Fruit fly (Drosophila melanogaster) whole organism, embryonic: ENCODE results near the gene CG14234.

ENCODE experiments used
- Aef1 ChIP-seq: fragments of 200-800 bp; sonication (Bioruptor generic); IDR thresholded peaks from 3 replicates; pipeline ENCODE4 v1.3.6; 2022; ENCODE audit warnings: missing biosample characterization, missing genetic modification characterization
- Bgb ChIP-seq: fragments of 200-800 bp; sonication (Bioruptor generic); IDR thresholded peaks from 2 replicates; pipeline ENCODE4 v1.3.6; 2022; ENCODE audit warnings: missing biosample characterization, missing genetic modification characterization; ENCODE audit not compliant: partially characterized antibody
- CG10321 ChIP-seq: fragments of 200-800 bp; sonication (Bioruptor generic); IDR thresholded peaks from 2 replicates; pipeline ENCODE4 v1.3.6; 2022; ENCODE audit warnings: missing biosample characterization, missing genetic modification characterization
- CG11560 ChIP-seq: fragments of 200-800 bp; sonication (Bioruptor generic); IDR thresholded peaks from 3 replicates; pipeline ENCODE4 v1.3.6; 2022; ENCODE audit warnings: missing biosample characterization, missing genetic modification characterization
- CG12155 ChIP-seq: fragments of 200-800 bp; sonication (Bioruptor generic); optimal IDR thresholded peaks from 3 replicates; lab custom pipeline; 2016; ENCODE audit warnings: missing biosample characterization, missing genetic modification characterization
- CG13296 ChIP-seq: fragments of 200-800 bp; sonication (Bioruptor generic); optimal IDR thresholded peaks from 3 replicates; lab custom pipeline; 2018; ENCODE audit warnings: missing biosample characterization, mild to moderate bottlenecking, missing genetic modification characterization
- CG1529 ChIP-seq: fragments of 200-800 bp; sonication (Bioruptor generic); optimal IDR thresholded peaks from 3 replicates; lab custom pipeline; 2018; ENCODE audit warnings: missing biosample characterization, missing genetic modification characterization
- CG15479 ChIP-seq: fragments of 200-800 bp; sonication (Bioruptor generic); optimal IDR thresholded peaks from 3 replicates; lab custom pipeline; 2019; ENCODE audit warnings: missing biosample characterization, mild to moderate bottlenecking, missing genetic modification characterization, moderate library complexity
- CG15514 ChIP-seq: fragments of 200-800 bp; sonication (Bioruptor generic); optimal IDR thresholded peaks from 3 replicates; lab custom pipeline; 2017; ENCODE audit warnings: missing biosample characterization, missing genetic modification characterization, mild to moderate bottlenecking, moderate library complexity, missing genetic modification reagents
- CG16813 ChIP-seq: fragments of 200-800 bp; sonication (Bioruptor generic); IDR thresholded peaks from 3 replicates; pipeline ENCODE4 v1.3.6; 2022; ENCODE audit warnings: missing biosample characterization, missing genetic modification characterization; ENCODE audit not compliant: partially characterized antibody
- CG18476 ChIP-seq: fragments of 200-800 bp; sonication (Bioruptor generic); optimal IDR thresholded peaks from 2 replicates; lab custom pipeline; 2016; ENCODE audit warnings: missing biosample characterization, mild to moderate bottlenecking, missing genetic modification characterization
- CG2116 ChIP-seq: fragments of 200-800 bp; sonication (Bioruptor generic); optimal IDR thresholded peaks from 3 replicates; lab custom pipeline; 2018; ENCODE audit warnings: missing biosample characterization, mild to moderate bottlenecking, missing genetic modification characterization
- CG30020 ChIP-seq: fragments of 200-800 bp; optimal IDR thresholded peaks from 2 replicates; lab custom pipeline; 2019; ENCODE audit warnings: missing biosample characterization, mild to moderate bottlenecking, missing genetic modification characterization, moderate library complexity
- CG30403 ChIP-seq: fragments of 200-800 bp; sonication (Bioruptor generic); optimal IDR thresholded peaks from 3 replicates; lab custom pipeline; 2016; ENCODE audit warnings: missing biosample characterization, missing genetic modification characterization
- CG3407 ChIP-seq: fragments of 200-800 bp; sonication (Bioruptor generic); optimal IDR thresholded peaks from 2 replicates; lab custom pipeline; 2018; ENCODE audit warnings: missing biosample characterization, mild to moderate bottlenecking, missing genetic modification characterization
- CG3995 ChIP-seq: fragments of 200-800 bp; sonication (Bioruptor generic); optimal IDR thresholded peaks from 3 replicates; lab custom pipeline; 2016; ENCODE audit warnings: missing biosample characterization, missing genetic modification characterization
- CG43689 ChIP-seq: fragments of 200-800 bp; sonication (Bioruptor generic); IDR thresholded peaks from 2 replicates; pipeline ENCODE4 v1.3.6; 2022; ENCODE audit warnings: missing biosample characterization, missing genetic modification characterization
- CG5953 ChIP-seq: fragments of 200-800 bp; sonication (Bioruptor generic); IDR thresholded peaks from 2 replicates; pipeline ENCODE4 v1.3.6; 2022; ENCODE audit warnings: missing biosample characterization, missing genetic modification characterization
- CG6765 ChIP-seq: fragments of 200-800 bp; sonication (Bioruptor generic); optimal IDR thresholded peaks from 3 replicates; lab custom pipeline; 2017; ENCODE audit warnings: missing biosample characterization, mild to moderate bottlenecking, missing genetic modification characterization
- CG7556 ChIP-seq: fragments of 200-800 bp; sonication (Bioruptor generic); optimal IDR thresholded peaks from 2 replicates; lab custom pipeline; 2017; ENCODE audit warnings: missing biosample characterization, mild to moderate bottlenecking, missing genetic modification characterization
- CG7786 ChIP-seq: fragments of 200-800 bp; sonication (Bioruptor generic); optimal IDR thresholded peaks from 2 replicates; lab custom pipeline; 2016; ENCODE audit warnings: missing biosample characterization, missing genetic modification characterization
- CG8944 ChIP-seq: fragments of 200-800 bp; sonication (Bioruptor generic); optimal IDR thresholded peaks from 3 replicates; lab custom pipeline; 2016; ENCODE audit warnings: missing biosample characterization, missing genetic modification characterization
- CG9932 ChIP-seq: fragments of 200-800 bp; sonication (Bioruptor generic); IDR thresholded peaks from 2 replicates; pipeline ENCODE4 v1.3.6; 2022; ENCODE audit warnings: missing biosample characterization, missing genetic modification characterization
- Camta ChIP-seq: fragments of 200-800 bp; sonication (Bioruptor generic); optimal IDR thresholded peaks from 2 replicates; lab custom pipeline; 2016; ENCODE audit warnings: missing biosample characterization, missing genetic modification characterization
- Ets65A ChIP-seq: fragments of 200-800 bp; sonication (Bioruptor generic); peaks from one replicate; lab custom pipeline; 2016; ENCODE audit warnings: missing biosample characterization, missing genetic modification characterization
- Ets97D ChIP-seq: fragments of 200-800 bp; sonication (Bioruptor generic); optimal IDR thresholded peaks from 3 replicates; lab custom pipeline; 2016; ENCODE audit warnings: missing biosample characterization, missing genetic modification characterization
- Gsc ChIP-seq: fragments of 200-800 bp; sonication (Bioruptor generic); IDR thresholded peaks from 2 replicates; pipeline ENCODE4 v1.3.6; 2022; ENCODE audit warnings: missing biosample characterization, missing genetic modification characterization
- HLHmδ ChIP-seq: fragments of 200-800 bp; sonication (Bioruptor generic); optimal IDR thresholded peaks from 2 replicates; lab custom pipeline; 2018; ENCODE audit warnings: missing biosample characterization, mild to moderate bottlenecking, missing genetic modification characterization, moderate library complexity
- Hey ChIP-seq: fragments of 200-800 bp; sonication (Bioruptor generic); optimal IDR thresholded peaks from 3 replicates; lab custom pipeline; 2018; ENCODE audit warnings: missing biosample characterization, mild to moderate bottlenecking, missing genetic modification characterization
- Med ChIP-seq: fragments of 200-800 bp; sonication (Bioruptor generic); peaks from one replicate; lab custom pipeline; 2016; ENCODE audit warnings: missing biosample characterization, missing genetic modification characterization, mild to moderate bottlenecking, inconsistent platforms, moderate library complexity
- Meics ChIP-seq: fragments of 200-800 bp; sonication (Bioruptor generic); optimal IDR thresholded peaks from 2 replicates; lab custom pipeline; 2017; ENCODE audit warnings: missing biosample characterization, mild to moderate bottlenecking, missing genetic modification characterization
- Myb ChIP-seq: fragments of 200-800 bp; sonication (Bioruptor generic); optimal IDR thresholded peaks from 2 replicates; lab custom pipeline; 2016; ENCODE audit warnings: missing biosample characterization, missing genetic modification characterization
- NFAT ChIP-seq: fragments of 200-800 bp; sonication (Bioruptor generic); IDR thresholded peaks from 2 replicates; pipeline ENCODE4 v1.3.6; 2022; ENCODE audit warnings: missing biosample characterization, missing genetic modification characterization
- Ptx1 ChIP-seq: fragments of 200-800 bp; sonication (Bioruptor generic); IDR thresholded peaks from 2 replicates; pipeline ENCODE4 v1.3.6; 2022; ENCODE audit warnings: missing biosample characterization, missing genetic modification characterization
- ab ChIP-seq: fragments of 200-800 bp; sonication (Bioruptor generic); optimal IDR thresholded peaks from 2 replicates; lab custom pipeline; 2016; ENCODE audit warnings: missing biosample characterization, missing genetic modification characterization
- abd-A ChIP-seq: fragments of 200-800 bp; sonication (Bioruptor generic); optimal IDR thresholded peaks from 3 replicates; lab custom pipeline; 2019; ENCODE audit warnings: missing biosample characterization, mild to moderate bottlenecking, missing genetic modification characterization, moderate library complexity
- ac ChIP-seq: fragments of 200-800 bp; sonication (Bioruptor generic); optimal IDR thresholded peaks from 3 replicates; lab custom pipeline; 2017; ENCODE audit warnings: missing biosample characterization, mild to moderate bottlenecking, missing genetic modification characterization
- bowl ChIP-seq: fragments of 200-800 bp; sonication (Bioruptor generic); IDR thresholded peaks from 2 replicates; pipeline ENCODE4 v1.3.6; 2022; ENCODE audit warnings: missing biosample characterization, missing genetic modification characterization
- dan ChIP-seq: fragments of 200-800 bp; sonication (Bioruptor generic); IDR thresholded peaks from 2 replicates; pipeline ENCODE4 v1.3.6; 2022; ENCODE audit warnings: missing biosample characterization, missing genetic modification characterization
- dimm ChIP-seq: fragments of 200-800 bp; sonication (Bioruptor generic); IDR thresholded peaks from 2 replicates; pipeline ENCODE4 v1.3.6; 2022; ENCODE audit warnings: missing biosample characterization, missing genetic modification characterization
- eve ChIP-seq, 2 experiments: fragments of >200 bp; optimal IDR thresholded peaks; 2 replicates each; lab custom pipeline; 2017; ENCODE audit warnings: missing biosample characterization in 2 of 2, missing genetic modification characterization in 2 of 2
- ewg ChIP-seq: fragments of 200-800 bp; sonication (Bioruptor generic); optimal IDR thresholded peaks from 3 replicates; lab custom pipeline; 2017; ENCODE audit warnings: mild to moderate bottlenecking, missing biosample characterization, missing genetic modification reagents, missing genetic modification characterization
- gcm2 ChIP-seq: fragments of 200-800 bp; sonication (Bioruptor generic); optimal IDR thresholded peaks from 2 replicates; lab custom pipeline; 2016; ENCODE audit warnings: missing biosample characterization, missing genetic modification characterization
- ind ChIP-seq: fragments of 200-800 bp; sonication (Bioruptor generic); optimal IDR thresholded peaks from 3 replicates; lab custom pipeline; 2016; ENCODE audit warnings: missing biosample characterization, missing genetic modification characterization
- repo ChIP-seq: fragments of 200-800 bp; sonication (Bioruptor generic); optimal IDR thresholded peaks from 2 replicates; lab custom pipeline; 2016; ENCODE audit warnings: missing biosample characterization, missing genetic modification characterization
- ro ChIP-seq: fragments of 200-800 bp; sonication (Bioruptor generic); IDR thresholded peaks from 2 replicates; pipeline ENCODE4 v1.3.6; 2022; ENCODE audit warnings: missing biosample characterization, missing genetic modification characterization
- schlank ChIP-seq: fragments of 200-800 bp; sonication (Bioruptor generic); optimal IDR thresholded peaks from 2 replicates; lab custom pipeline; 2018; ENCODE audit warnings: missing biosample characterization, mild to moderate bottlenecking, missing genetic modification characterization
- shn ChIP-seq: fragments of 200-800 bp; sonication (Bioruptor generic); optimal IDR thresholded peaks from 3 replicates; lab custom pipeline; 2016; ENCODE audit warnings: missing biosample characterization, missing genetic modification characterization
- wor ChIP-seq: fragments of 200-800 bp; sonication (Bioruptor generic); IDR thresholded peaks from 2 replicates; pipeline ENCODE4 v1.3.6; 2022; ENCODE audit warnings: missing biosample characterization, missing genetic modification characterization

CG14234 gene

DNA sequence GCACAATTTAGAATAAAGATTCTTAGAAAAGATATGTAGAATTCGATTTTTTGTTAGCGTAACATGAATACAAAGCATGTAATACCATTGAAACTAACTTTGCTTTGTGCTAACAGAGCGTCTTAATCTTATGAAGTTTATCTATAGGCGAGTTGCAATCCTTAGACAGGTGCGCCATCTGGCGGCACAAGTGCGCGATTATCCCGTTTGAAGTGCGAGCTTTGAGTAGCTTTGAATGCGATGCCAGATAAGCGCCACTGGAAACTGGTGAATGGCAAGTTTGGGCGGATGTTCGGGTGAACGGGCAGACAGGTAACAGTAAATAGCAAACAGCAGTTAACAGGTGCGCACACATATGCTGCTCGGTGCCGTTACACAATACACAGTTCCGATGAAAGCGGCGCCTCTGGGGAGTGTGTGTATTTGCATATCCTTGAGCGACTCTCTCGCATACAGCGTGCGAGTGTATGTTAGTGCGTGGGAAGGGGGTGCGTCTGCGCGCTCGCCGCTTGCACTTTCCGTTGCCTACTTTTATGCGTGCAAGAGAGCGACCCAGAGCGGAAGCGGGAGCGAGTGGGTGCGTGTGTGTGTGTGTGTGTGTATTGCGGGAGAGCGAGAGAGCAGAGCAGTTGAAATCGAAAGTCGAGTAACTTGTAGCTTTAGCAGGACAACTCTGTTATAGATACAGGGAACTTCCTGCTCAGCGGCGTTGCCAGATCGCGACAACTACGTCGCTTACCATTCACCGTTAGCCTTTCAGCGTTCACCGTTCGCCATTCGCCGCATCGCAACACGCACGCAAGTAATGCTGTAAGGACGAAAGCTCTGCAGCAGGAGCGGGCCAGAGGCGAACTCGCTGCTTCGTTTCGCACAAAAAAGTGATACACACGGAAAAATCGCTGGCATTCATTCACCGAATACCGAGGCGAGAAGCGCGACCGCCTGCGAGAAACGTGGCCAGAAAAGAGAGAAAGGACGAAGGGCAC is 17.1 kb upstream of the CG14234 start, which contains the start of gene CG12531 (continued):
- TF ChIP-seq schlank (tag; lab: Kevin White, UChicago) (no peak), ewg (GFP tag; lab: Kevin White, UChicago) (peak; percentile 90), Med (GFP tag; lab: Kevin White, UChicago) (peak; percentile 20), CG3995 (GFP tag; lab: Kevin White, UChicago) (peak; percentile 5), CG12155 (peak; percentile 77), shn (GFP tag; lab: Kevin White, UChicago) (no peak), abd-A (peak; percentile 14), CG43689 (GFP tag; lab: Robert Waterston, UW) (no peak)

DNA sequence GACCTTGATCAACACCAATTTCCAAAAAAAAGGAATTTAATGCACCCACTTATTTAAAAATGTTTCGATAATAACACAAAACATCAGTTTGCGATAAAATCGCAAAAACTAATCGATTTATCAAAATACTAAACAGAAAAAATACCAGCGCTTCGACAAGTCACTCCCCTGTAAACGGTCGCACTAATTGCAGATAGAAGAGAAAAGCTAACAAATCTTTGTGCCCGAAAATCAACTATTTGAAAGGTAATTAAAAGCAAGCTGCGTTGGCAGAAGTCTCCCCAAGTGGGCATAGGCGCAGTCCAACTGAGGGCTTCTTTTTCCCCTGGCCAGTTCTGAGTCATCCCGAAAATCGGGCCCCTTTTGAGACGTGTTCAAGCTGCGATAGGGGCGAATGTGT is 4.5 kb upstream of the CG14234 start, which contains the start of gene AP-1-2beta:
Gene AP-1-2beta, plus strand, starts transcription at position 161 of the 400 bp plus-strand sequence.
- TF ChIP-seq CG16813 (GFP tag; lab: Robert Waterston, UW) (peak; percentile 45; the same call in 2 of the 3 replicates), dimm (no peak), Myb (GFP tag; lab: Kevin White, UChicago) (peak; percentile 76), CG7786 (GFP tag; lab: Kevin White, UChicago) (no peak), dan (GFP tag; lab: Robert Waterston, UW) (no peak), Ets97D (GFP tag; lab: Kevin White, UChicago) (no peak), ac (GFP tag; lab: Kevin White, UChicago) (no peak), wor (no peak), CG10321 (GFP tag; lab: Robert Waterston, UW) (no peak), CG8944 (GFP tag; lab: Kevin White, UChicago) (no peak), CG15514 (GFP tag; lab: Kevin White, UChicago) (peak; percentile 9), Meics (GFP tag; lab: Kevin White, UChicago) (no peak), NFAT (no peak), ind (GFP tag; lab: Kevin White, UChicago) (no peak), Gsc (GFP tag; lab: Robert Waterston, UW) (no peak), HLHmδ (no peak), eve (GFP tag; optimal IDR thresholded peaks at IDR 0.05; lab: Kevin White, UChicago) (no peak), CG9932 (GFP tag; lab: Robert Waterston, UW) (no peak), Ets65A (no peak), CG11560 (no peak), CG30020 (tag; lab: Kevin White, UChicago) (peak; percentile 28), CG3407 (GFP tag; lab: Kevin White, UChicago) (no peak), Hey (tag; lab: Kevin White, UChicago) (no peak), CG13296 (GFP tag; lab: Kevin White, UChicago) (no peak), Aef1 (no peak), gcm2 (GFP tag; lab: Kevin White, UChicago) (no peak), ab (GFP tag; lab: Kevin White, UChicago) (no peak), Bgb (GFP tag; lab: Robert Waterston, UW) (no peak), CG2116 (GFP tag; lab: Kevin White, UChicago) (peak; percentile 64), CG1529 (no peak), CG15479 (GFP tag; lab: Kevin White, UChicago) (no peak), Camta (GFP tag; lab: Kevin White, UChicago) (no peak), CG30403 (no peak), Ptx1 (no peak), CG6765 (GFP tag; lab: Kevin White, UChicago) (no peak), CG7556 (GFP tag; lab: Kevin White, UChicago) (no peak), repo (GFP tag; lab: Kevin White, UChicago) (no peak), CG18476 (GFP tag; lab: Kevin White, UChicago) (no peak), ro (GFP tag; lab: Robert Waterston, UW) (no peak), CG5953 (GFP tag; lab: Robert Waterston, UW) (no peak), bowl (GFP tag; lab: Robert Waterston, UW) (no peak)
